Worm (Caenorhabditis elegans) whole organism, dauer: Measurements from ENCODE around the gene sri-61.
"Not testable (repeated sequence)": the region's sequence is repeated elsewhere in the genome, so short reads cannot be mapped to it uniquely, and the experiment has no call there.

Source experiments
- unc-62 ChIP-seq: sonication (generic microtip); optimal IDR thresholded peaks from 2 replicates; lab custom pipeline; 2017; ENCODE audit warnings: missing biosample characterization, missing genetic modification reagents, missing genetic modification characterization

sri-61 gene

ce11 chrII:2672320-2672719 is 27.8 kb downstream of the sri-61 start, which contains the start of gene sri-57:
Gene sri-57 (minus strand): TSS chrII:2672420.
- TF ChIP-seq unc-62 (GFP tag; lab: Kevin White, UChicago) = not testable (repeated sequence)

- no peak for TF ChIP-seq unc-62 (GFP tag; lab: Kevin White, UChicago)
These were observed 34.5 kb downstream of the sri-61 start, which contains the start of gene F22E5.22 for ce11 chrII:2665606-2666005. Gene F22E5.22 (plus strand): TSS chrII:2665906.

ce11 chrII:2665081-2665480 is 35.0 kb downstream of the sri-61 start, which contains the start of gene F22E5.2:
Gene F22E5.2 (plus strand): TSS chrII:2665381.
- not testable (repeated sequence) for TF ChIP-seq unc-62 (GFP tag; lab: Kevin White, UChicago)

- no peak for TF ChIP-seq unc-62 (GFP tag; lab: Kevin White, UChicago)
These were observed 40.8 kb downstream of the sri-61 start, which contains the start of gene gcy-21 for ce11 chrII:2659364-2659763. Gene gcy-21 (plus strand): TSS chrII:2659664.

- no peak for TF ChIP-seq unc-62 (GFP tag; lab: Kevin White, UChicago)
These were observed 43.5 kb downstream of the sri-61 start, which contains the start of gene sri-47 for ce11 chrII:2656606-2657005. Gene sri-47 (plus strand): TSS chrII:2656906.

- TF ChIP-seq unc-62 (GFP tag; lab: Kevin White, UChicago) = no peak
These were observed 50.6 kb downstream of the sri-61 start, which contains the start of the genes F22E5.13 and F22E5.6 for ce11 chrII:2649539-2649938. Gene F22E5.13 (minus strand): TSS chrII:2649639. Gene F22E5.6 (plus strand): TSS chrII:2649835.

ce11 chrII:2649015-2649414 is 51.1 kb downstream of the sri-61 start:
- TF ChIP-seq unc-62 (GFP tag; lab: Kevin White, UChicago) = no peak
